Worm (Caenorhabditis elegans) whole organism, L2 larva: ENCODE measurements around the gene F53F1.6.
A peak's percentile ranks its signal among the peaks of the same experiment; 100 is the strongest.

Source experiments
- C34F6.9 ChIP-seq: fragments of 150-350 bp; optimal IDR thresholded peaks from 2 replicates; lab custom pipeline; 2014; ENCODE audit warnings: missing biosample characterization, missing genetic modification characterization
- F13H6.1 ChIP-seq: sonication (generic microtip); optimal IDR thresholded peaks from 2 replicates; lab custom pipeline; 2016; ENCODE audit warnings: missing genetic modification characterization, missing compliant biosample characterization
- R02D3.7 ChIP-seq: fragments of 150-350 bp; optimal IDR thresholded peaks from 2 replicates; lab custom pipeline; 2014; ENCODE audit warnings: missing biosample characterization, missing genetic modification characterization
- Y55F3AM.14 ChIP-seq: fragments of 200-800 bp; sonication (Bioruptor generic); optimal IDR thresholded peaks from 2 replicates; lab custom pipeline; 2018; ENCODE audit warnings: mild to moderate bottlenecking, missing genetic modification characterization, missing compliant biosample characterization
- ZK546.5 ChIP-seq: sonication (generic microtip); optimal IDR thresholded peaks from 2 replicates; lab custom pipeline; 2017; ENCODE audit warnings: missing biosample characterization, missing genetic modification characterization
- alr-1 ChIP-seq: fragments of 150-350 bp; optimal IDR thresholded peaks from 2 replicates; lab custom pipeline; 2014; ENCODE audit warnings: missing biosample characterization, missing genetic modification characterization
- aly-2 ChIP-seq: fragments of 150-350 bp; optimal IDR thresholded peaks from 2 replicates; lab custom pipeline; 2014; ENCODE audit warnings: missing biosample characterization, missing genetic modification characterization
- ama-1 ChIP-seq: fragments of 150-350 bp; optimal IDR thresholded peaks from 2 replicates; lab custom pipeline; 2018; ENCODE audit warnings: inconsistent platforms
- blmp-1 ChIP-seq: sonication (generic microtip); optimal IDR thresholded peaks from 2 replicates; lab custom pipeline; 2017; ENCODE audit warnings: missing genetic modification characterization, mild to moderate bottlenecking, missing compliant biosample characterization, antibody characterized with exemption, moderate library complexity; ENCODE audit not compliant: insufficient read depth
- ceh-16 ChIP-seq: fragments of 150-350 bp; optimal IDR thresholded peaks from 2 replicates; lab custom pipeline; 2014; ENCODE audit warnings: missing biosample characterization, missing genetic modification characterization
- ceh-82 ChIP-seq: fragments of 150-350 bp; optimal IDR thresholded peaks from 2 replicates; lab custom pipeline; 2014; ENCODE audit warnings: missing biosample characterization, missing genetic modification characterization
- crh-2 ChIP-seq: sonication (generic microtip); optimal IDR thresholded peaks from 2 replicates; lab custom pipeline; 2017; ENCODE audit warnings: missing biosample characterization, missing genetic modification characterization
- egl-27 ChIP-seq: sonication (generic microtip); optimal IDR thresholded peaks from 3 replicates; lab custom pipeline; 2017; ENCODE audit warnings: missing biosample characterization, missing genetic modification reagents, missing genetic modification characterization
- elt-1 ChIP-seq: fragments of 150-350 bp; optimal IDR thresholded peaks from 2 replicates; lab custom pipeline; 2014; ENCODE audit warnings: missing biosample characterization, missing genetic modification characterization
- elt-3 ChIP-seq: sonication (generic microtip); optimal IDR thresholded peaks from 2 replicates; lab custom pipeline; 2017; ENCODE audit warnings: missing biosample characterization, missing genetic modification characterization
- fos-1 ChIP-seq: fragments of 150-350 bp; optimal IDR thresholded peaks from 2 replicates; lab custom pipeline; 2014; ENCODE audit warnings: missing biosample characterization, missing genetic modification characterization
- gmeb-1 ChIP-seq: fragments of 150-350 bp; optimal IDR thresholded peaks from 2 replicates; lab custom pipeline; 2014; ENCODE audit warnings: missing biosample characterization, missing genetic modification characterization
- lin-11 ChIP-seq: fragments of 150-350 bp; sonication (generic microtip); optimal IDR thresholded peaks from 2 replicates; lab custom pipeline; 2014; ENCODE audit warnings: missing biosample characterization, missing genetic modification characterization, inconsistent platforms, mixed read lengths
- lin-13 ChIP-seq: fragments of 150-350 bp; optimal IDR thresholded peaks from 2 replicates; lab custom pipeline; 2014; ENCODE audit warnings: missing biosample characterization, missing genetic modification reagents, missing genetic modification characterization
- lin-39 ChIP-seq: fragments of 150-350 bp; optimal IDR thresholded peaks from 2 replicates; lab custom pipeline; 2014; ENCODE audit warnings: missing biosample characterization, missing genetic modification reagents, missing genetic modification characterization
- lsy-2 ChIP-seq, 2 experiments: fragments of 150-350 bp in 1 of 2; sonication (generic microtip) in 1 of 2; optimal IDR thresholded peaks; 2 replicates each; lab custom pipeline; 2014 to 2017; ENCODE audit warnings: missing biosample characterization in 2 of 2, missing genetic modification characterization in 2 of 2
- mab-5 ChIP-seq: fragments of 150-350 bp; optimal IDR thresholded peaks from 2 replicates; lab custom pipeline; 2014; ENCODE audit warnings: missing biosample characterization, missing genetic modification characterization
- mbf-1 ChIP-seq: sonication (generic microtip); optimal IDR thresholded peaks from 2 replicates; lab custom pipeline; 2017; ENCODE audit warnings: missing biosample characterization, missing genetic modification characterization
- nhr-10 ChIP-seq: sonication (generic microtip); optimal IDR thresholded peaks from 2 replicates; lab custom pipeline; 2017; ENCODE audit warnings: missing biosample characterization, missing genetic modification characterization
- nhr-12 ChIP-seq: fragments of 150-350 bp; optimal IDR thresholded peaks from 2 replicates; lab custom pipeline; 2014; ENCODE audit warnings: missing biosample characterization, missing genetic modification characterization
- nhr-129 ChIP-seq: fragments of 150-350 bp; optimal IDR thresholded peaks from 2 replicates; lab custom pipeline; 2014; ENCODE audit warnings: missing biosample characterization, missing genetic modification characterization
- nhr-21 ChIP-seq: fragments of 150-350 bp; optimal IDR thresholded peaks from 2 replicates; lab custom pipeline; 2014; ENCODE audit warnings: missing biosample characterization, missing genetic modification characterization
- nhr-23 ChIP-seq: fragments of 150-350 bp; optimal IDR thresholded peaks from 2 replicates; lab custom pipeline; 2014; ENCODE audit warnings: missing biosample characterization, missing genetic modification reagents, missing genetic modification characterization
- nhr-237 ChIP-seq: fragments of 150-350 bp; optimal IDR thresholded peaks from 2 replicates; lab custom pipeline; 2014; ENCODE audit warnings: missing biosample characterization, missing genetic modification characterization
- nhr-25 ChIP-seq: fragments of 150-350 bp; sonication (generic microtip); optimal IDR thresholded peaks from 3 replicates; lab custom pipeline; 2014; ENCODE audit warnings: missing biosample characterization, missing genetic modification characterization
- nhr-6 ChIP-seq: fragments of 150-350 bp; optimal IDR thresholded peaks from 2 replicates; lab custom pipeline; 2014; ENCODE audit warnings: missing biosample characterization, missing genetic modification characterization
- nhr-77 ChIP-seq: fragments of 150-350 bp; optimal IDR thresholded peaks from 2 replicates; lab custom pipeline; 2014; ENCODE audit warnings: missing biosample characterization, missing genetic modification characterization
- peb-1 ChIP-seq: fragments of 150-350 bp; optimal IDR thresholded peaks from 2 replicates; lab custom pipeline; 2014; ENCODE audit warnings: missing biosample characterization, missing genetic modification characterization
- sem-4 ChIP-seq: fragments of 150-350 bp; optimal IDR thresholded peaks from 2 replicates; lab custom pipeline; 2014; ENCODE audit warnings: missing biosample characterization, missing genetic modification reagents, missing genetic modification characterization
- skn-1 ChIP-seq: sonication (generic microtip); optimal IDR thresholded peaks from 2 replicates; lab custom pipeline; 2017; ENCODE audit warnings: missing biosample characterization, missing genetic modification characterization
- sma-3 ChIP-seq: sonication (generic microtip); optimal IDR thresholded peaks from 2 replicates; lab custom pipeline; 2016; ENCODE audit warnings: missing genetic modification reagents, missing genetic modification characterization, missing compliant biosample characterization
- sma-9 ChIP-seq, 2 experiments: fragments of 150-350 bp in 1 of 2; sonication (generic microtip) in 1 of 2; optimal IDR thresholded peaks; 2 replicates each; lab custom pipeline; 2014 to 2016; ENCODE audit warnings: missing genetic modification characterization in 2 of 2, mild to moderate bottlenecking in 1 of 2, missing biosample characterization in 1 of 2, missing compliant biosample characterization in 1 of 2, missing genetic modification reagents in 1 of 2, moderate library complexity in 1 of 2
- snpc-4 ChIP-seq: fragments of 150-350 bp; optimal IDR thresholded peaks from 2 replicates; lab custom pipeline; 2014; ENCODE audit warnings: missing biosample characterization, missing genetic modification characterization
- unc-39 ChIP-seq: fragments of 150-350 bp; optimal IDR thresholded peaks from 2 replicates; lab custom pipeline; 2014; ENCODE audit warnings: missing biosample characterization, missing genetic modification characterization
- unc-55 ChIP-seq: fragments of 150-350 bp; sonication (generic microtip); optimal IDR thresholded peaks from 3 replicates; lab custom pipeline; 2014; ENCODE audit warnings: missing biosample characterization, missing genetic modification reagents, missing genetic modification characterization
- unc-62 ChIP-seq: fragments of 150-350 bp; optimal IDR thresholded peaks from 2 replicates; lab custom pipeline; 2014; ENCODE audit warnings: missing biosample characterization, missing genetic modification reagents, missing genetic modification characterization
- ztf-11 ChIP-seq: sonication (generic microtip); optimal IDR thresholded peaks from 2 replicates; lab custom pipeline; 2017; ENCODE audit warnings: missing biosample characterization, missing genetic modification characterization
- ztf-4 ChIP-seq: fragments of 150-350 bp; optimal IDR thresholded peaks from 2 replicates; lab custom pipeline; 2014; ENCODE audit warnings: missing biosample characterization, missing genetic modification characterization

F53F1.6 gene

ce11 chrV:13391378-13392258, 25.8 kb downstream of the F53F1.6 start, which contains the start of gene somi-1:
TSS of gene somi-1 (minus strand) at chrV:13391395.
- TF ChIP-seq Y55F3AM.14 (GFP tag; lab: Kevin White, UChicago): no peak
- no peak for TF ChIP-seq ztf-11
- no peak for TF ChIP-seq lsy-2 (tag; optimal IDR thresholded peaks at IDR 0.05; lab: Kevin White, UChicago)
- TF ChIP-seq lin-13 (GFP tag; lab: Kevin White, UChicago): peak; percentile 1
- TF ChIP-seq sma-9 (GFP tag; optimal IDR thresholded peaks at IDR 0.05; lab: Kevin White, UChicago): peak; percentile 78
- TF ChIP-seq sma-9 (tag; optimal IDR thresholded peaks at IDR 0.05; lab: Kevin White, UChicago): no peak
- TF ChIP-seq nhr-10 (tag; lab: Kevin White, UChicago): no peak
- peak; percentile 8 for TF ChIP-seq fos-1 (tag; lab: Kevin White, UChicago)
- TF ChIP-seq C34F6.9 (tag; lab: Kevin White, UChicago): peak; percentile 15
- TF ChIP-seq nhr-77 (tag; lab: Kevin White, UChicago): no peak
- peak; percentile 71 for TF ChIP-seq nhr-25 (tag; lab: Kevin White, UChicago)
- TF ChIP-seq egl-27 (tag; lab: Kevin White, UChicago): peak; percentile 56
- peak; percentile 28 for TF ChIP-seq nhr-21 (tag; lab: Kevin White, UChicago)
- TF ChIP-seq blmp-1 (tag; lab: Kevin White, UChicago): peak; percentile 96
- peak; percentile 32 for TF ChIP-seq F13H6.1 (tag; lab: Kevin White, UChicago)
- TF ChIP-seq aly-2: no peak
- TF ChIP-seq ceh-16 (tag; lab: Kevin White, UChicago): no peak

ce11 chrV:13390936-13391335, 26.5 kb downstream of the F53F1.6 start:
- peak; percentile 7 for TF ChIP-seq sma-3 (GFP tag; lab: Kevin White, UChicago)
- TF ChIP-seq fos-1 (tag; lab: Kevin White, UChicago): peak; percentile 1
- no peak for TF ChIP-seq blmp-1 (tag; lab: Kevin White, UChicago)
- TF ChIP-seq mab-5 (tag; lab: Kevin White, UChicago): no peak
- no peak for TF ChIP-seq unc-55 (GFP tag; lab: Kevin White, UChicago)
- TF ChIP-seq lsy-2 (tag; optimal IDR thresholded peaks at IDR 0.05; lab: Kevin White, UChicago): peak in 1 of 2 experiments; percentile 18
- TF ChIP-seq ztf-11: no peak
- TF ChIP-seq unc-62: no peak
- no peak for TF ChIP-seq C34F6.9 (tag; lab: Kevin White, UChicago)
- no peak for TF ChIP-seq R02D3.7 (tag; lab: Kevin White, UChicago)
- peak; percentile 71 for TF ChIP-seq sma-9 (GFP tag; optimal IDR thresholded peaks at IDR 0.05; lab: Kevin White, UChicago)
- no peak for TF ChIP-seq sma-9 (tag; optimal IDR thresholded peaks at IDR 0.05; lab: Kevin White, UChicago)
- TF ChIP-seq sem-4 (tag; lab: Kevin White, UChicago): no peak
- peak; percentile 23 for TF ChIP-seq nhr-129
- TF ChIP-seq elt-3 (tag; lab: Kevin White, UChicago): no peak
- TF ChIP-seq elt-1 (tag; lab: Kevin White, UChicago): no peak
- peak; percentile 17 for TF ChIP-seq gmeb-1 (tag; lab: Kevin White, UChicago)
- peak; percentile 59 for TF ChIP-seq ceh-16 (tag; lab: Kevin White, UChicago)

ce11 chrV:13389454-13389853, 28.0 kb downstream of the F53F1.6 start:
- no peak for TF ChIP-seq ceh-82 (tag; lab: Kevin White, UChicago)
- TF ChIP-seq nhr-10 (tag; lab: Kevin White, UChicago): no peak
- TF ChIP-seq sem-4 (tag; lab: Kevin White, UChicago): no peak
- no peak for TF ChIP-seq peb-1 (tag; lab: Kevin White, UChicago)
- no peak for TF ChIP-seq ztf-4
- TF ChIP-seq ceh-16 (tag; lab: Kevin White, UChicago): peak; percentile 68
- TF ChIP-seq lin-13 (GFP tag; lab: Kevin White, UChicago): no peak
- TF ChIP-seq ztf-11: no peak
- TF ChIP-seq elt-3 (tag; lab: Kevin White, UChicago): no peak
- no peak for TF ChIP-seq snpc-4
- no peak for TF ChIP-seq nhr-12 (tag; lab: Kevin White, UChicago)
- TF ChIP-seq nhr-77 (tag; lab: Kevin White, UChicago): no peak
- TF ChIP-seq nhr-6 (tag; lab: Kevin White, UChicago): no peak
- TF ChIP-seq lsy-2 (tag; optimal IDR thresholded peaks at IDR 0.05; lab: Kevin White, UChicago): peak in 1 of 2 experiments; percentile 2
- TF ChIP-seq nhr-21 (tag; lab: Kevin White, UChicago): peak; percentile 64
- no peak for TF ChIP-seq lin-11 (tag; lab: Kevin White, UChicago)
- TF ChIP-seq nhr-23 (tag; lab: Kevin White, UChicago): no peak
- TF ChIP-seq elt-1 (tag; lab: Kevin White, UChicago): no peak
- TF ChIP-seq unc-55 (GFP tag; lab: Kevin White, UChicago): no peak
- TF ChIP-seq Y55F3AM.14 (GFP tag; lab: Kevin White, UChicago): no peak
- TF ChIP-seq skn-1: no peak
- no peak for TF ChIP-seq gmeb-1 (tag; lab: Kevin White, UChicago)
- no peak for TF ChIP-seq lin-39
- no peak for TF ChIP-seq C34F6.9 (tag; lab: Kevin White, UChicago)
- TF ChIP-seq crh-2: peak; percentile 0
- TF ChIP-seq sma-9 (GFP tag; optimal IDR thresholded peaks at IDR 0.05; lab: Kevin White, UChicago): peak; percentile 64
- TF ChIP-seq sma-9 (tag; optimal IDR thresholded peaks at IDR 0.05; lab: Kevin White, UChicago): no peak
- no peak for TF ChIP-seq ama-1 (lab: Kevin White, UChicago)
- TF ChIP-seq nhr-237 (tag; lab: Kevin White, UChicago): no peak
- no peak for TF ChIP-seq mab-5 (tag; lab: Kevin White, UChicago)
- TF ChIP-seq unc-62: no peak
- TF ChIP-seq alr-1: no peak
- no peak for TF ChIP-seq unc-39 (tag; lab: Kevin White, UChicago)
- peak; percentile 50 for TF ChIP-seq nhr-25 (tag; lab: Kevin White, UChicago)
- no peak for TF ChIP-seq mbf-1
- TF ChIP-seq ZK546.5 (tag; lab: Kevin White, UChicago): no peak
